Fruit fly (Drosophila melanogaster): Measurements from ENCODE around the gene Pomp.

The Pomp gene

dm6 chr2L:20787271-20787791 lies at the start of gene Pomp (continued):
- TF ChIP-seq CG15479 (GFP tag; optimal IDR thresholded peaks at IDR 0.05): no peak
- peak; percentile 85 for TF ChIP-seq CG9932 (GFP tag; IDR thresholded peaks at IDR 0.05)
- peak; percentile 53; the same call in 2 of the 3 replicates for TF ChIP-seq CG6791 (GFP tag; IDR thresholded peaks at IDR 0.05; ENCODE audit: partially characterized antibody)
- TF ChIP-seq CG12236 (GFP tag; optimal IDR thresholded peaks at IDR 0.05): no peak
- TF ChIP-seq CG4707 (GFP tag; optimal IDR thresholded peaks at IDR 0.05): peak; percentile 37
- TF ChIP-seq CG11560 (tag; IDR thresholded peaks at IDR 0.05): peak; percentile 100
- TF ChIP-seq Elba2 (GFP tag; optimal IDR thresholded peaks at IDR 0.05): no peak
- TF ChIP-seq CG12299 (tag; optimal IDR thresholded peaks at IDR 0.05): no peak
- peak; percentile 85 for TF ChIP-seq Abd-B (GFP tag; optimal IDR thresholded peaks at IDR 0.05)
- TF ChIP-seq CG11456 (GFP tag; IDR thresholded peaks at IDR 0.05): peak; percentile 90
- TF ChIP-seq CG1602 (GFP tag; optimal IDR thresholded peaks at IDR 0.05): peak; percentile 79
- peak; percentile 90 for TF ChIP-seq CG3847 (GFP tag; IDR thresholded peaks at IDR 0.05)
- peak; percentile 72 for TF ChIP-seq CG11085 (GFP tag; IDR thresholded peaks at IDR 0.05)
- peak; percentile 39 for TF ChIP-seq crc (GFP tag; optimal IDR thresholded peaks at IDR 0.05)
- TF ChIP-seq CG1647 (GFP tag; optimal IDR thresholded peaks at IDR 0.05): peak; percentile 67
- TF ChIP-seq C15 (GFP tag; IDR thresholded peaks at IDR 0.05): peak; percentile 80; the same call in 1 of the 3 replicates
- TF ChIP-seq zfh1 (GFP tag; IDR thresholded peaks at IDR 0.05): peak; percentile 92
- TF ChIP-seq CG12071 (GFP tag; optimal IDR thresholded peaks at IDR 0.05): peak; percentile 86
- TF ChIP-seq ase (GFP tag; IDR thresholded peaks at IDR 0.05): peak; percentile 86
- TF ChIP-seq Med (GFP tag): peak; percentile 90
- TF ChIP-seq croc (GFP tag; conservative IDR thresholded peaks at IDR 0.05): peak; percentile 59; the same call in 2 of the 3 replicates
- TF ChIP-seq CG12391 (tag; optimal IDR thresholded peaks at IDR 0.05): peak; percentile 88
- TF ChIP-seq Hr78 (GFP tag; optimal IDR thresholded peaks at IDR 0.05): peak in 1 of 2 experiments; percentile 72
- TF ChIP-seq CG10959 (GFP tag; IDR thresholded peaks at IDR 0.05): peak; percentile 71
- peak; percentile 80 for TF ChIP-seq CG15011 (GFP tag; optimal IDR thresholded peaks at IDR 0.05)
- TF ChIP-seq peb (GFP tag; IDR thresholded peaks at IDR 0.05): peak; percentile 79
- peak; percentile 63 for TF ChIP-seq gcm2 (GFP tag; optimal IDR thresholded peaks at IDR 0.05)
- peak; percentile 41 for TF ChIP-seq TFAM (GFP tag; optimal IDR thresholded peaks at IDR 0.05)
- no peak for TF ChIP-seq pb (GFP tag; optimal IDR thresholded peaks at IDR 0.05)
- peak; percentile 78 for TF ChIP-seq al (GFP tag; IDR thresholded peaks at IDR 0.05)
- peak; percentile 62 for TF ChIP-seq HLH54F (GFP tag; optimal IDR thresholded peaks at IDR 0.05)
- TF ChIP-seq CG7357 (GFP tag; IDR thresholded peaks at IDR 0.05): peak; percentile 71
- peak; percentile 84 for TF ChIP-seq cwo (GFP tag; optimal IDR thresholded peaks at IDR 0.05)
- TF ChIP-seq Fer2 (tag; optimal IDR thresholded peaks at IDR 0.05): peak; percentile 18
- TF ChIP-seq CG2889 (GFP tag; IDR thresholded peaks at IDR 0.05): peak; percentile 61; the same call in 1 of the 3 replicates
- TF ChIP-seq CG17361 (GFP tag; IDR thresholded peaks at IDR 0.05): peak; percentile 90

dm6 chr2L:20752160-20752559 lies 35.3 kb upstream of the Pomp start, which contains the start of the genes Amacr and Ns4:
Gene Amacr (minus strand): TSS chr2L:20752341.
Gene Ns4 (plus strand): TSS chr2L:20752476.
- peak; percentile 59 for TF ChIP-seq Side (GFP tag; optimal IDR thresholded peaks at IDR 0.05)
- peak; percentile 28 for TF ChIP-seq HmgD (GFP tag; optimal IDR thresholded peaks at IDR 0.05)
- TF ChIP-seq Dp (GFP tag; optimal IDR thresholded peaks at IDR 0.05): peak; percentile 28
- peak; percentile 18 for TF ChIP-seq CG8089 (GFP tag; optimal IDR thresholded peaks at IDR 0.05)
- TF ChIP-seq zfh2 (GFP tag; optimal IDR thresholded peaks at IDR 0.05): peak; percentile 73
- TF ChIP-seq CG4730 (GFP tag; IDR thresholded peaks at IDR 0.05): 0 out of 2 replicates have a peak, but pooled peaks have one; percentile 31
- TF ChIP-seq zen (tag; optimal IDR thresholded peaks at IDR 0.05): peak; percentile 26
- TF ChIP-seq Scr (GFP tag; IDR thresholded peaks at IDR 0.05; ENCODE audit: partially characterized antibody): peak; percentile 41; the same call in 1 of the 2 replicates
- TF ChIP-seq CG34376 (GFP tag; optimal IDR thresholded peaks at IDR 0.05): peak; percentile 18
- TF ChIP-seq MESR4 (GFP tag; optimal IDR thresholded peaks at IDR 0.05): peak; percentile 38
- peak; percentile 17; the same call in 1 of the 2 replicates for TF ChIP-seq CG14441 (GFP tag; IDR thresholded peaks at IDR 0.05)
- peak; percentile 11 for TF ChIP-seq CG5245 (GFP tag; optimal IDR thresholded peaks at IDR 0.05)
- peak; percentile 29 for TF ChIP-seq bcd (GFP tag; optimal IDR thresholded peaks at IDR 0.05)
- peak; percentile 46 for TF ChIP-seq CG9437 (GFP tag; optimal IDR thresholded peaks at IDR 0.05)
- TF ChIP-seq Drgx (GFP tag; IDR thresholded peaks at IDR 0.05): peak; percentile 59
- TF ChIP-seq CG10654 (GFP tag; optimal IDR thresholded peaks at IDR 0.05): no peak
- peak; percentile 23 for TF ChIP-seq CG12104 (GFP tag; optimal IDR thresholded peaks at IDR 0.05)
